Fruit fly (Drosophila melanogaster): ENCODE results near the gene del.

del gene

DNA sequence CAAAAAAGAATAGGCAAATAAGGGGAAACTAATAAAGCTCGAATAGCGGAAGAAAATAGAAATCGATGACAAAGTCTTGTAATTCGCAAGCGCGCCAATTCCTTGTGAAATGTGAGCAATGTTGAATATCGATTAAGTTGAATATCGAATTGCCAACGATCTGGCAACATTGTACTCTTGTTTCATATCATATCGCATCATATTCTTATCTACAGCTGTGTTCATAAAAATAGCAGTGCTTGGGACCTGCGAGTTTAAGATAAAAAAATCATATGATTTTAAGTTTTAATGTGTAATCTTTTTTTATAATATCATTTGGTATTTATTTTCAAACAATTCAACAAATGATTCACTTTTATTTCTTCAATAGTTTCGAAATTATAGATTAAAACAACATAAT lies 707 bp upstream of the del start (continued):
- TF ChIP-seq CG17328 (GFP tag; IDR thresholded peaks at IDR 0.05) (peak; percentile 66), CG11456 (GFP tag; IDR thresholded peaks at IDR 0.05) (peak; percentile 52; the same call in 1 of the 3 replicates), br (optimal IDR thresholded peaks at IDR 0.05) (no peak), pnt (GFP tag; optimal IDR thresholded peaks at IDR 0.05) (no peak), fd102C (GFP tag; optimal IDR thresholded peaks at IDR 0.05) (no peak), CG10543 (GFP tag; optimal IDR thresholded peaks at IDR 0.05) (no peak), CG34422 (GFP tag; IDR thresholded peaks at IDR 0.05) (peak; percentile 58; the same call in 1 of the 3 replicates), CG11398 (GFP tag; optimal IDR thresholded peaks at IDR 0.05) (no peak), Ssrp (tag; optimal IDR thresholded peaks at IDR 0.05) (no peak), CG1792 (GFP tag; optimal IDR thresholded peaks at IDR 0.05) (no peak), Bgb (GFP tag; IDR thresholded peaks at IDR 0.05; ENCODE audit: partially characterized antibody) (peak; percentile 72; the same call in 1 of the 2 replicates), unc-4 (GFP tag; IDR thresholded peaks at IDR 0.05; ENCODE audit: partially characterized antibody) (peak; percentile 77), Opbp (GFP tag; IDR thresholded peaks at IDR 0.05; ENCODE audit: partially characterized antibody) (peak; percentile 74), CG6254 (GFP tag; optimal IDR thresholded peaks at IDR 0.05) (peak; percentile 15), usp (GFP tag; optimal IDR thresholded peaks at IDR 0.05) (no peak), CG11093 (GFP tag; IDR thresholded peaks at IDR 0.05) (no peak), Hr51 (GFP tag; optimal IDR thresholded peaks at IDR 0.05) (peak in 1 of 2 experiments; percentile 70), seq (GFP tag; IDR thresholded peaks at IDR 0.05) (no peak), Lhr (GFP tag; optimal IDR thresholded peaks at IDR 0.05) (peak; percentile 70), Oli (tag; optimal IDR thresholded peaks at IDR 0.05) (no peak), row (GFP tag; IDR thresholded peaks at IDR 0.05) (peak; percentile 74), Neu2 (GFP tag; optimal IDR thresholded peaks at IDR 0.05; ENCODE audit: borderline replicate concordance) (no peak), GATAe (GFP tag; conservative IDR thresholded peaks at IDR 0.05) (peak; percentile 90), wek (GFP tag; optimal IDR thresholded peaks at IDR 0.05) (no peak), Xrp1 (GFP tag; IDR thresholded peaks at IDR 0.05) (peak; percentile 66; the same call in 1 of the 2 replicates), hb (GFP tag; IDR thresholded peaks at IDR 0.05; ENCODE audit: partially characterized antibody) (peak; percentile 69; the same call in 2 of the 3 replicates), pzg (GFP tag; optimal IDR thresholded peaks at IDR 0.05) (peak; percentile 71), CG11696 (GFP tag; IDR thresholded peaks at IDR 0.05) (peak; percentile 99), CG3065 (GFP tag; optimal IDR thresholded peaks at IDR 0.05) (no peak), CG11560 (tag; IDR thresholded peaks at IDR 0.05) (peak; percentile 43; the same call in 1 of the 3 replicates), sens-2 (GFP tag; IDR thresholded peaks at IDR 0.05) (0 out of 2 replicates have a peak, but pooled peaks have one; percentile 10), insv (GFP tag; optimal IDR thresholded peaks at IDR 0.05) (no peak), PHDP (tag; optimal IDR thresholded peaks at IDR 0.05) (peak; percentile 59), Abd-B (GFP tag; optimal IDR thresholded peaks at IDR 0.05) (peak; percentile 13), shn (GFP tag; optimal IDR thresholded peaks at IDR 0.05) (no peak), Mes4 (GFP tag; optimal IDR thresholded peaks at IDR 0.05) (no peak), CG18764 (GFP tag; optimal IDR thresholded peaks at IDR 0.05) (no peak), repo (GFP tag; optimal IDR thresholded peaks at IDR 0.05) (no peak), CG9727 (GFP tag; optimal IDR thresholded peaks at IDR 0.05) (peak; percentile 56), CG10366 (GFP tag; IDR thresholded peaks at IDR 0.05) (peak; percentile 32), rib (GFP tag; IDR thresholded peaks at IDR 0.05) (no peak), Hr3 (GFP tag; optimal IDR thresholded peaks at IDR 0.05) (peak; percentile 41), CG18619 (GFP tag; optimal IDR thresholded peaks at IDR 0.05) (no peak), CG12071 (GFP tag; optimal IDR thresholded peaks at IDR 0.05) (no peak), Hand (GFP tag; optimal IDR thresholded peaks at IDR 0.05) (no peak), fd64A (GFP tag; optimal IDR thresholded peaks at IDR 0.05) (no peak), prd (optimal IDR thresholded peaks at IDR 0.05) (no peak), prd (GFP tag; IDR thresholded peaks at IDR 0.05) (peak; percentile 58; the same call in 2 of the 3 replicates), ssp (GFP tag; IDR thresholded peaks at IDR 0.05) (peak; percentile 53), zen (tag; optimal IDR thresholded peaks at IDR 0.05) (peak; percentile 3), stc (GFP tag; IDR thresholded peaks at IDR 0.05) (peak; percentile 54; the same call in 1 of the 2 replicates)
